Worm (Caenorhabditis elegans) whole organism, L2 larva: ENCODE data around the gene ikke-1.

ENCODE experiments used
- alr-1 ChIP-seq: fragments of 150-350 bp; optimal IDR thresholded peaks from 2 replicates; lab custom pipeline; 2014; ENCODE audit warnings: missing biosample characterization, missing genetic modification characterization
- ama-1 ChIP-seq: fragments of 150-350 bp; optimal IDR thresholded peaks from 2 replicates; lab custom pipeline; 2018; ENCODE audit warnings: inconsistent platforms
- egl-27 ChIP-seq: sonication (generic microtip); optimal IDR thresholded peaks from 3 replicates; lab custom pipeline; 2017; ENCODE audit warnings: missing biosample characterization, missing genetic modification reagents, missing genetic modification characterization
- elt-3 ChIP-seq: sonication (generic microtip); optimal IDR thresholded peaks from 2 replicates; lab custom pipeline; 2017; ENCODE audit warnings: missing biosample characterization, missing genetic modification characterization
- snpc-4 ChIP-seq: fragments of 150-350 bp; optimal IDR thresholded peaks from 2 replicates; lab custom pipeline; 2014; ENCODE audit warnings: missing biosample characterization, missing genetic modification characterization

DNA sequence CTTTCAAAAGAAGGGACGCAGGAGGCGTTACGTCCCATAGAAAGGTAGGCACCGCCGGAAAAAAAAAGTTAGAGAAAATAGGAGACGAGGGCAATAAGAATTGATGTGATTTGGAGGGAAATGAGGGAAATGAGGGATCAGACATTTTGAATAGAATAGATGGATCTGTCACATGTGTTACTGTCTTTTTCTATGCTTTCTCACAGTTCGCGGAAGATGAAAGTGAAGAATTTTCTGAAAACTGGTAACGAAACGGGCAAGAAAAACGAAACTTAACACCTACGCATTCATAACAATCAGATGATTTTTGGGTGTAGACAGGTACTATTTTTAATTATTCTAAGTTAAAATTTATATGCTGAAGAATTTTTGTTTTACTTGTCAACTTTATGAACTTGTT, 12.8 kb downstream of the ikke-1 start, which contains the start of gene R107.9:
- TF ChIP-seq ama-1 (lab: Kevin White, UChicago) (no peak), snpc-4 (tag; lab: Kevin White, UChicago) (no peak), alr-1 (no peak), elt-3 (tag; lab: Kevin White, UChicago) (no peak), egl-27 (tag; lab: Kevin White, UChicago) (no peak)
